Worm (Caenorhabditis elegans) whole organism, L2 larva: ENCODE data around the gene nas-13.

ENCODE experiments used
- ZK546.5 ChIP-seq: sonication (generic microtip); optimal IDR thresholded peaks from 2 replicates; lab custom pipeline; 2017; ENCODE audit warnings: missing biosample characterization, missing genetic modification characterization
- alr-1 ChIP-seq: fragments of 150-350 bp; optimal IDR thresholded peaks from 2 replicates; lab custom pipeline; 2014; ENCODE audit warnings: missing biosample characterization, missing genetic modification characterization
- egl-27 ChIP-seq: sonication (generic microtip); optimal IDR thresholded peaks from 3 replicates; lab custom pipeline; 2017; ENCODE audit warnings: missing biosample characterization, missing genetic modification reagents, missing genetic modification characterization
- lin-13 ChIP-seq: fragments of 150-350 bp; optimal IDR thresholded peaks from 2 replicates; lab custom pipeline; 2014; ENCODE audit warnings: missing biosample characterization, missing genetic modification reagents, missing genetic modification characterization
- lsy-2 ChIP-seq, 2 experiments: fragments of 150-350 bp in 1 of 2; sonication (generic microtip) in 1 of 2; optimal IDR thresholded peaks; 2 replicates each; lab custom pipeline; 2014 to 2017; ENCODE audit warnings: missing biosample characterization in 2 of 2, missing genetic modification characterization in 2 of 2
- snpc-4 ChIP-seq: fragments of 150-350 bp; optimal IDR thresholded peaks from 2 replicates; lab custom pipeline; 2014; ENCODE audit warnings: missing biosample characterization, missing genetic modification characterization

ce11 chrX:15430983-15431382 is 2.9 kb upstream of the nas-13 start, which contains the start of gene blos-8:
- TF ChIP-seq alr-1 (tag; lab: Kevin White, UChicago) = no peak
- no peak for TF ChIP-seq ZK546.5 (tag; lab: Kevin White, UChicago)
- no peak for TF ChIP-seq egl-27 (tag; lab: Kevin White, UChicago)
- no peak for TF ChIP-seq lin-13
- TF ChIP-seq lsy-2 (tag; optimal IDR thresholded peaks at IDR 0.05; lab: Kevin White, UChicago) = no peak
- TF ChIP-seq snpc-4 = no peak
